Fruit fly (Drosophila melanogaster): Measurements from ENCODE around the gene CG4558.

The CG4558 gene

DNA sequence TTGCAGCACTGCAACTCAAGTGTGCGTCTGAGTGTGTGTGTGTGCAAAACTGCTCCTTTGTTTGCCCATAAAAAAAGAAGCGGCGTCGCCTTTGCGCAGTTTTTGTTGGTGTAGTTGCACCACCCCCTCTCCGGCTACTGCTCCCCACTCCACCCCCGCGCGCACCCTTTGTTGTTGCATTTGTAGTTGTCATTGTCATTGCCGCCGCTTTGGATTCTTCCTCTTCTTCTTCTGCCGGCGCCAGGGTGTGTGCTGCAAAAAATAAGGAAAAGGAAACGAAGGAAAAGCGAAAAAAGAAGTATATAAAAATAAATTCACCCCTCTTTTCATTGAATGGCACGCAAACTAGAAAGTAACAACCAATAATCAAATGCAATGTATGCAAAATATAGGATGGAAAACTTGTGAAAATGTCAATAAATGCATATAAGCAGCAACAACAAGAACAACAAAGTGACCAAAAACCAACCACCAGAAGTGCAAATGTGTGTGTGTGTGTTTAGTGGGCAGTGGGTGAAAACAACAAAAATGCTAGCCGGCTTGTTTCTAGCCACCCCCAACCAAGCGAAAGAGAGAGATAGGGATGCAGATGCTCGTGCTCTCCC, 45.6 kb upstream of the CG4558 start (continued):
- TF ChIP-seq Bdp1 (GFP tag; optimal IDR thresholded peaks at IDR 0.05) (no peak), tll (GFP tag; optimal IDR thresholded peaks at IDR 0.05) (no peak), CG6654 (GFP tag; optimal IDR thresholded peaks at IDR 0.05) (no peak), schlank (tag; optimal IDR thresholded peaks at IDR 0.05) (no peak), pros (GFP tag; optimal IDR thresholded peaks at IDR 0.05) (peak; percentile 48), tgo (GFP tag; IDR thresholded peaks at IDR 0.05) (no peak), Awh (GFP tag; IDR thresholded peaks at IDR 0.05) (no peak), CG17385 (GFP tag; optimal IDR thresholded peaks at IDR 0.05) (peak; percentile 89), CG30403 (GFP tag; optimal IDR thresholded peaks at IDR 0.05) (no peak), D19A (tag; optimal IDR thresholded peaks at IDR 0.05) (no peak), ara (GFP tag; IDR thresholded peaks at IDR 0.05) (no peak), CG6791 (GFP tag; IDR thresholded peaks at IDR 0.05; ENCODE audit: partially characterized antibody) (no peak), crol (GFP tag; IDR thresholded peaks at IDR 0.05) (peak; percentile 41; the same call in 1 of the 2 replicates), CG9932 (GFP tag; IDR thresholded peaks at IDR 0.05) (no peak), Sin3A (optimal IDR thresholded peaks at IDR 0.05) (no peak), az2 (GFP tag; optimal IDR thresholded peaks at IDR 0.05) (no peak), Drgx (GFP tag; IDR thresholded peaks at IDR 0.05) (peak; percentile 15; the same call in 1 of the 2 replicates), sd (tag; optimal IDR thresholded peaks at IDR 0.05) (no peak), kni (GFP tag; optimal IDR thresholded peaks at IDR 0.05) (peak; percentile 1), Ets65A (GFP tag) (peak; percentile 70), slp2 (GFP tag; optimal IDR thresholded peaks at IDR 0.05) (no peak), sug (tag; optimal IDR thresholded peaks at IDR 0.05) (no peak), Oaz (GFP tag; IDR thresholded peaks at IDR 0.05) (no peak), E2f1 (GFP tag; IDR thresholded peaks at IDR 0.05) (no peak), klu (GFP tag; IDR thresholded peaks at IDR 0.05) (no peak), bowl (GFP tag; IDR thresholded peaks at IDR 0.05) (no peak), nom (GFP tag; optimal IDR thresholded peaks at IDR 0.05) (peak; percentile 47), Dad (GFP tag; optimal IDR thresholded peaks at IDR 0.05) (no peak), CG4360 (GFP tag; IDR thresholded peaks at IDR 0.05) (peak; percentile 73), CG1832 (GFP tag; optimal IDR thresholded peaks at IDR 0.05) (no peak), CG34422 (GFP tag; IDR thresholded peaks at IDR 0.05) (peak; percentile 9; the same call in 1 of the 3 replicates), kah (GFP tag; optimal IDR thresholded peaks at IDR 0.05) (peak; percentile 0), CG17359 (tag; optimal IDR thresholded peaks at IDR 0.05) (no peak)

DNA sequence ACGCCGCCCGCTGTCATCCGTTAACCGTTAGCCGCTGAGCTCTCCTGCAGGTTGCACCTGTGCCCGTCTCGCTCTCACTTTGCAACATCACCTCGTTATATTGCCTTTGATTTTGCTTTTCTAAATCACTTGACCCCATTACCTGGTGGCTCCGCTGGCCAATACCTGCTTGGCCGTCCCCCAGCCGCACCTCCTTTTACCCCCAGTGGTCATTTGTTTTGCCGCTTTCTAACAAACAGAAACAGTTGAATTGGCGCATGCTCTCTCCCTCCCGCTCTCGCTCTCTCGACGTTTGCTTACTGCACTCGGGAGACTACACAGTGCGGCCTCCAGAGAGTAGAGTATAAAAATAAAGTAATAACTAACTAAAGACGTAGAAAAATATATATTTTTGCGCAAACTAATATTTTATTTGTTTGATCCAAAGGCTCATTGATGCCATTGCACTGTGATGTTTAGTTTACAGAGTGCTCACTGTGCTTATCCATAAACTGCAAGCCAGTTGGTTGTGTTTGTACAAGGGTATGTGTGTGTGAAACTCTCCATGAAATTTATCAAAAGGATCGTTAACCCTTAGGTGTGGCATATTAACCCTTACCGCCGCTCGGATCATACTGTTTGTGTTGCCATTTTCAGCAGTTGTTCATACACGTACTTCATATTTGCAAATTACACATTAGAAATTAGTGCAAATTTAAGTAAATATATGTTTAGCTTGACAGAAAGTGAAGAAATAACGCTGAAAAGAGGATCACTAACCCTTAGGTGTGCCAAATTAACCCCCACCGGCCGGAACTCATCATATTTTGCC, 44.9 kb upstream of the CG4558 start:
- TF ChIP-seq Meics (GFP tag; optimal IDR thresholded peaks at IDR 0.05): peak; percentile 78
- TF ChIP-seq CG3838 (GFP tag; optimal IDR thresholded peaks at IDR 0.05): peak; percentile 60
- peak; percentile 84 for TF ChIP-seq B-H1 (GFP tag; IDR thresholded peaks at IDR 0.05)
- TF ChIP-seq CG12744 (GFP tag; optimal IDR thresholded peaks at IDR 0.05): peak; percentile 69
- peak; percentile 27 for TF ChIP-seq psq (GFP tag; optimal IDR thresholded peaks at IDR 0.05)
- no peak for TF ChIP-seq CG42726 (GFP tag; IDR thresholded peaks at IDR 0.05; ENCODE audit: partially characterized antibody)
- TF ChIP-seq chm (GFP tag; IDR thresholded peaks at IDR 0.05): peak; percentile 90
- TF ChIP-seq Bteb2 (GFP tag; optimal IDR thresholded peaks at IDR 0.05): peak; percentile 75
- peak; percentile 74 for TF ChIP-seq CG18262 (tag; optimal IDR thresholded peaks at IDR 0.05)
- TF ChIP-seq pum (GFP tag; optimal IDR thresholded peaks at IDR 0.05): peak; percentile 56
- TF ChIP-seq chn (GFP tag; optimal IDR thresholded peaks at IDR 0.05): peak; percentile 84
- peak; percentile 89 for TF ChIP-seq CG10366 (GFP tag; IDR thresholded peaks at IDR 0.05)
- TF ChIP-seq mam (GFP tag; optimal IDR thresholded peaks at IDR 0.05): peak; percentile 62
- no peak for TF ChIP-seq Sin3A (optimal IDR thresholded peaks at IDR 0.05)
- peak; percentile 77 for TF ChIP-seq CG1602 (GFP tag; optimal IDR thresholded peaks at IDR 0.05)
- TF ChIP-seq Trl (optimal IDR thresholded peaks at IDR 0.05): peak; percentile 70 to 74
- peak; percentile 58 for TF ChIP-seq Trl (GFP tag; optimal IDR thresholded peaks at IDR 0.05)
- peak; percentile 82 for TF ChIP-seq CG8765 (GFP tag; IDR thresholded peaks at IDR 0.05)
- TF ChIP-seq run (tag; optimal IDR thresholded peaks at IDR 0.05): peak; percentile 33
- no peak for TF ChIP-seq inv (GFP tag; IDR thresholded peaks at IDR 0.05; ENCODE audit: partially characterized antibody)

Measured in whole organism, embryonic.